Fruit fly (Drosophila melanogaster) whole organism, embryonic: Measurements from ENCODE around the gene CG34179.

Experiments
- Abd-B ChIP-seq: fragments of 200-800 bp; sonication (Bioruptor generic); optimal IDR thresholded peaks from 2 replicates; lab custom pipeline; 2018; ENCODE audit warnings: missing biosample characterization, mild to moderate bottlenecking, missing genetic modification characterization, moderate library complexity
- Bgb ChIP-seq: fragments of 200-800 bp; sonication (Bioruptor generic); IDR thresholded peaks from 2 replicates; pipeline ENCODE4 v1.3.6; 2022; ENCODE audit warnings: missing biosample characterization, missing genetic modification characterization; ENCODE audit not compliant: partially characterized antibody
- CG10147 ChIP-seq: fragments of 200-800 bp; sonication (Bioruptor generic); optimal IDR thresholded peaks from 2 replicates; lab custom pipeline; 2019; ENCODE audit warnings: missing biosample characterization, mild to moderate bottlenecking, missing genetic modification characterization, moderate library complexity
- CG10565 ChIP-seq: fragments of 200-800 bp; sonication (Bioruptor generic); optimal IDR thresholded peaks from 3 replicates; lab custom pipeline; 2016; ENCODE audit warnings: missing biosample characterization, mild to moderate bottlenecking, missing genetic modification characterization
- CG13287 ChIP-seq: fragments of 200-800 bp; sonication (Bioruptor generic); IDR thresholded peaks from 2 replicates; pipeline ENCODE4 v1.3.6; 2022; ENCODE audit warnings: missing biosample characterization, missing genetic modification characterization; ENCODE audit not compliant: partially characterized antibody
- CG16779 ChIP-seq: fragments of 200-800 bp; sonication (Bioruptor generic); IDR thresholded peaks from 2 replicates; pipeline ENCODE4 v1.3.6; 2022; ENCODE audit warnings: missing biosample characterization, missing genetic modification characterization
- CG16813 ChIP-seq: fragments of 200-800 bp; sonication (Bioruptor generic); IDR thresholded peaks from 3 replicates; pipeline ENCODE4 v1.3.6; 2022; ENCODE audit warnings: missing biosample characterization, missing genetic modification characterization; ENCODE audit not compliant: partially characterized antibody
- CG30403 ChIP-seq: fragments of 200-800 bp; sonication (Bioruptor generic); optimal IDR thresholded peaks from 3 replicates; lab custom pipeline; 2016; ENCODE audit warnings: missing biosample characterization, missing genetic modification characterization
- CG31365 ChIP-seq: fragments of 200-800 bp; sonication (Bioruptor generic); optimal IDR thresholded peaks from 2 replicates; lab custom pipeline; 2018; ENCODE audit warnings: missing biosample characterization, mild to moderate bottlenecking, missing genetic modification characterization
- CG31388 ChIP-seq: fragments of 200-800 bp; sonication (Bioruptor generic); optimal IDR thresholded peaks from 2 replicates; lab custom pipeline; 2016; ENCODE audit warnings: missing biosample characterization, missing genetic modification characterization
- CG33557 ChIP-seq: fragments of 200-800 bp; sonication (Bioruptor generic); optimal IDR thresholded peaks from 2 replicates; lab custom pipeline; 2019; ENCODE audit warnings: missing biosample characterization, mild to moderate bottlenecking, missing genetic modification characterization, moderate library complexity
- CG42726 ChIP-seq: fragments of 200-800 bp; sonication (Bioruptor generic); IDR thresholded peaks from 2 replicates; pipeline ENCODE4 v1.3.6; 2022; ENCODE audit warnings: missing biosample characterization, missing genetic modification characterization; ENCODE audit not compliant: partially characterized antibody
- CG4617 ChIP-seq: fragments of 200-800 bp; sonication (Bioruptor generic); optimal IDR thresholded peaks from 3 replicates; lab custom pipeline; 2016; ENCODE audit warnings: missing biosample characterization, missing genetic modification characterization, borderline replicate concordance
- CG4707 ChIP-seq: fragments of 200-800 bp; sonication (Bioruptor generic); optimal IDR thresholded peaks from 2 replicates; lab custom pipeline; 2018; ENCODE audit warnings: missing biosample characterization, mild to moderate bottlenecking, missing genetic modification characterization, moderate library complexity
- CG4730 ChIP-seq: fragments of 200-800 bp; sonication (Bioruptor generic); IDR thresholded peaks from 2 replicates; pipeline ENCODE4 v1.3.6; 2022; ENCODE audit warnings: missing biosample characterization, missing genetic modification characterization
- CG6791 ChIP-seq: fragments of 200-800 bp; sonication (Bioruptor generic); IDR thresholded peaks from 3 replicates; pipeline ENCODE4 v1.3.6; 2022; ENCODE audit warnings: missing biosample characterization, missing genetic modification characterization; ENCODE audit not compliant: partially characterized antibody
- CG7786 ChIP-seq: fragments of 200-800 bp; sonication (Bioruptor generic); optimal IDR thresholded peaks from 2 replicates; lab custom pipeline; 2016; ENCODE audit warnings: missing biosample characterization, missing genetic modification characterization
- CG7928 ChIP-seq: fragments of 200-800 bp; sonication (Bioruptor generic); optimal IDR thresholded peaks from 2 replicates; lab custom pipeline; 2017; ENCODE audit warnings: missing biosample characterization, mild to moderate bottlenecking, missing genetic modification characterization
- CG7987 ChIP-seq: fragments of 200-800 bp; sonication (Bioruptor generic); optimal IDR thresholded peaks from 2 replicates; lab custom pipeline; 2018; ENCODE audit warnings: missing biosample characterization, mild to moderate bottlenecking, missing genetic modification characterization, moderate library complexity
- CG9437 ChIP-seq: fragments of 200-800 bp; sonication (Bioruptor generic); optimal IDR thresholded peaks from 2 replicates; lab custom pipeline; 2018; ENCODE audit warnings: missing biosample characterization, mild to moderate bottlenecking, missing genetic modification characterization
- CTCF ChIP-seq: fragments of 200-800 bp; sonication (Bioruptor generic); optimal IDR thresholded peaks from 2 replicates; lab custom pipeline; 2017; ENCODE audit warnings: missing biosample characterization, mild to moderate bottlenecking, missing genetic modification characterization, moderate library complexity
- Dad ChIP-seq: fragments of 200-800 bp; sonication (Bioruptor generic); optimal IDR thresholded peaks from 3 replicates; lab custom pipeline; 2016; ENCODE audit warnings: missing biosample characterization, missing genetic modification characterization
- Dfd ChIP-seq, 2 experiments: fragments of >200 bp; optimal IDR thresholded peaks; 2 replicates each; lab custom pipeline; 2017; ENCODE audit warnings: missing biosample characterization in 2 of 2, missing genetic modification characterization in 2 of 2
- Eip74EF ChIP-seq, 2 experiments: fragments of 200-800 bp in 1 of 2; fragments of >200 bp in 1 of 2; sonication (Bioruptor generic) in 1 of 2; optimal IDR thresholded peaks; 2 replicates each; lab custom pipeline; 2017 to 2019; ENCODE audit warnings: missing biosample characterization in 2 of 2, missing genetic modification characterization in 2 of 2, mild to moderate bottlenecking in 1 of 2, moderate library complexity in 1 of 2
- Myb ChIP-seq: fragments of 200-800 bp; sonication (Bioruptor generic); optimal IDR thresholded peaks from 2 replicates; lab custom pipeline; 2016; ENCODE audit warnings: missing biosample characterization, missing genetic modification characterization
- Nf-YB ChIP-seq: fragments of 200-800 bp; sonication (Bioruptor generic); optimal IDR thresholded peaks from 3 replicates; lab custom pipeline; 2019; ENCODE audit warnings: missing biosample characterization, mild to moderate bottlenecking, missing genetic modification characterization, moderate library complexity
- Nf-YC ChIP-seq: fragments of 200-800 bp; optimal IDR thresholded peaks from 3 replicates; lab custom pipeline; 2019; ENCODE audit warnings: missing biosample characterization, mild to moderate bottlenecking, missing genetic modification characterization, moderate library complexity
- Sox100B ChIP-seq: fragments of 200-800 bp; sonication (Bioruptor generic); optimal IDR thresholded peaks from 3 replicates; lab custom pipeline; 2018; ENCODE audit warnings: missing biosample characterization, mild to moderate bottlenecking, missing genetic modification characterization
- Tbp ChIP-seq: fragments of >200 bp; optimal IDR thresholded peaks from 2 replicates; lab custom pipeline; 2018; ENCODE audit warnings: missing biosample characterization, missing genetic modification characterization
- Xbp1 ChIP-seq: fragments of 200-800 bp; sonication (Bioruptor generic); optimal IDR thresholded peaks from 3 replicates; lab custom pipeline; 2016; ENCODE audit warnings: missing biosample characterization, mild to moderate bottlenecking, missing genetic modification characterization
- amos ChIP-seq: fragments of 200-800 bp; sonication (Bioruptor generic); IDR thresholded peaks from 2 replicates; pipeline ENCODE4 v1.3.6; 2022; ENCODE audit warnings: missing biosample characterization, missing genetic modification characterization; ENCODE audit not compliant: partially characterized antibody
- bbx ChIP-seq: fragments of 200-800 bp; sonication (Bioruptor generic); IDR thresholded peaks from 2 replicates; pipeline ENCODE4 v1.3.6; 2022; ENCODE audit warnings: missing biosample characterization, missing genetic modification characterization; ENCODE audit not compliant: partially characterized antibody
- bigmax ChIP-seq: fragments of 200-800 bp; sonication (Bioruptor generic); optimal IDR thresholded peaks from 2 replicates; lab custom pipeline; 2018; ENCODE audit warnings: missing biosample characterization, mild to moderate bottlenecking, missing genetic modification characterization
- cg ChIP-seq: fragments of 200-800 bp; sonication (Bioruptor generic); optimal IDR thresholded peaks from 3 replicates; lab custom pipeline; 2019; ENCODE audit warnings: missing biosample characterization, mild to moderate bottlenecking, missing genetic modification characterization, moderate library complexity
- gfzf ChIP-seq: fragments of 200-800 bp; sonication (Bioruptor generic); optimal IDR thresholded peaks from 2 replicates; lab custom pipeline; 2016; ENCODE audit warnings: missing biosample characterization, mild to moderate bottlenecking, missing genetic modification characterization, moderate library complexity
- gsb-n ChIP-seq: fragments of 200-800 bp; sonication (Bioruptor generic); optimal IDR thresholded peaks from 3 replicates; lab custom pipeline; 2018; ENCODE audit warnings: missing biosample characterization, mild to moderate bottlenecking, missing genetic modification characterization
- hbn ChIP-seq: fragments of 200-800 bp; sonication (Bioruptor generic); IDR thresholded peaks from 2 replicates; pipeline ENCODE4 v1.3.6; 2022; ENCODE audit warnings: missing biosample characterization, missing genetic modification characterization; ENCODE audit not compliant: partially characterized antibody
- knrl ChIP-seq: fragments of 200-800 bp; sonication (Bioruptor generic); IDR thresholded peaks from 3 replicates; pipeline ENCODE4 v1.3.6; 2022; ENCODE audit warnings: missing biosample characterization, missing genetic modification characterization; ENCODE audit not compliant: partially characterized antibody
- mam ChIP-seq: fragments of 200-800 bp; sonication (Bioruptor generic); optimal IDR thresholded peaks from 3 replicates; lab custom pipeline; 2016; ENCODE audit warnings: missing biosample characterization, missing genetic modification characterization
- mld ChIP-seq: fragments of 200-800 bp; sonication (Bioruptor generic); IDR thresholded peaks from 3 replicates; pipeline ENCODE4 v1.3.6; 2022; ENCODE audit warnings: missing biosample characterization, missing genetic modification characterization; ENCODE audit not compliant: partially characterized antibody
- nerfin-1 ChIP-seq: fragments of 200-800 bp; sonication (Bioruptor generic); optimal IDR thresholded peaks from 3 replicates; lab custom pipeline; 2019; ENCODE audit warnings: missing biosample characterization, mild to moderate bottlenecking, missing genetic modification characterization, moderate library complexity
- otp ChIP-seq: fragments of 200-800 bp; sonication (Bioruptor generic); IDR thresholded peaks from 3 replicates; pipeline ENCODE4, ENCODE4 v1.3.6; 2022; ENCODE audit warnings: missing biosample characterization, missing genetic modification characterization
- pfk ChIP-seq: fragments of 200-800 bp; sonication (Bioruptor generic); optimal IDR thresholded peaks from 2 replicates; lab custom pipeline; 2018; ENCODE audit warnings: missing biosample characterization, mild to moderate bottlenecking, missing genetic modification characterization, moderate library complexity
- pnt ChIP-seq: fragments of 200-800 bp; sonication (Bioruptor generic); optimal IDR thresholded peaks from 3 replicates; lab custom pipeline; 2016; ENCODE audit warnings: missing biosample characterization, missing genetic modification characterization
- seq ChIP-seq: fragments of 200-800 bp; sonication (Bioruptor generic); IDR thresholded peaks from 2 replicates; pipeline ENCODE4 v1.3.6; 2022; ENCODE audit warnings: missing biosample characterization, missing genetic modification characterization
- stwl ChIP-seq: fragments of 200-800 bp; sonication (Bioruptor generic); optimal IDR thresholded peaks from 3 replicates; lab custom pipeline; 2018; ENCODE audit warnings: missing biosample characterization, mild to moderate bottlenecking, missing genetic modification characterization, moderate library complexity
- sug ChIP-seq: fragments of 200-800 bp; optimal IDR thresholded peaks from 2 replicates; lab custom pipeline; 2019; ENCODE audit warnings: missing biosample characterization, mild to moderate bottlenecking, missing genetic modification characterization, moderate library complexity
- tna ChIP-seq: fragments of 200-800 bp; sonication (Bioruptor generic); IDR thresholded peaks from 2 replicates; pipeline ENCODE4 v1.3.6; 2022; ENCODE audit warnings: missing biosample characterization, missing genetic modification characterization; ENCODE audit not compliant: partially characterized antibody
- vnd ChIP-seq: fragments of 200-800 bp; sonication (Bioruptor generic); IDR thresholded peaks from 3 replicates; pipeline ENCODE4 v1.3.6; 2022; ENCODE audit warnings: missing biosample characterization, missing genetic modification characterization; ENCODE audit not compliant: partially characterized antibody
- zen ChIP-seq: fragments of 200-800 bp; sonication (Bioruptor generic); optimal IDR thresholded peaks from 3 replicates; lab custom pipeline; 2018; ENCODE audit warnings: missing biosample characterization, mild to moderate bottlenecking, missing genetic modification characterization, moderate library complexity

Gene CG34179

DNA sequence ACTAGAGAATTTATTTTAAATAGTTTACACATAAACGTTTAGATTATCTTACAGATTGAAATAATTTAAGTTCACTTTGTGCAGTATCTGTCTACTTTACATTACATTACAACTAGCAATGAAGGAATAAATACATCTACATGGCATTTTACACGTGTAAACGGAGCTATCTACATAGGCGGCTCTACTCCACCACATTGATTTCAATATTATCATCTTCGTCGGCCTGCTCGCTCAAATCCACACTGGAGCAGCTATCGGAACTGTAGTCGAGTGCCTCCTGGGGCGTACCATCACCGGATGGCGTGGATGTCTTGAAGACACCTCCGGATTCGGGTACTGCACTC is 35.5 kb downstream of the CG34179 start (continued):
- TF ChIP-seq Bgb (GFP tag; lab: Robert Waterston, UW) (peak; percentile 65), CG16779 (GFP tag; lab: Robert Waterston, UW) (no peak), hbn (GFP tag; lab: Robert Waterston, UW) (no peak), Abd-B (GFP tag; lab: Kevin White, UChicago) (no peak), CG33557 (GFP tag; lab: Kevin White, UChicago) (no peak), CG31388 (no peak), sug (no peak), Myb (GFP tag; lab: Kevin White, UChicago) (no peak), knrl (GFP tag; lab: Robert Waterston, UW) (peak; percentile 47; the same call in 2 of the 3 replicates), pnt (GFP tag; lab: Kevin White, UChicago) (no peak), cg (GFP tag; lab: Kevin White, UChicago) (no peak), Dad (no peak), CG31365 (no peak), CG4707 (GFP tag; lab: Kevin White, UChicago) (no peak), CG4730 (no peak), bigmax (GFP tag; lab: Kevin White, UChicago) (no peak), tna (GFP tag; lab: Robert Waterston, UW) (no peak), gsb-n (tag; lab: Kevin White, UChicago) (no peak), mld (GFP tag; lab: Robert Waterston, UW) (no peak), amos (GFP tag; lab: Robert Waterston, UW) (peak; percentile 64), gfzf (GFP tag; lab: Kevin White, UChicago) (no peak), CG4617 (GFP tag; lab: Kevin White, UChicago) (no peak), CG42726 (GFP tag; lab: Robert Waterston, UW) (no peak), pfk (GFP tag; lab: Kevin White, UChicago) (no peak), CG7987 (GFP tag; lab: Kevin White, UChicago) (no peak), bbx (GFP tag; lab: Robert Waterston, UW) (peak; percentile 65), seq (GFP tag; lab: Robert Waterston, UW) (no peak), CG13287 (GFP tag; lab: Robert Waterston, UW) (no peak), Xbp1 (GFP tag; lab: Kevin White, UChicago) (no peak), CG7928 (GFP tag; lab: Kevin White, UChicago) (no peak), CG10565 (GFP tag; lab: Kevin White, UChicago) (no peak), CG30403 (GFP tag; lab: Kevin White, UChicago) (no peak), CG10147 (no peak), stwl (tag; lab: Kevin White, UChicago) (no peak), Tbp (GFP tag; lab: Kevin White, UChicago) (no peak), CG6791 (peak; percentile 51; the same call in 1 of the 3 replicates), CG16813 (GFP tag; lab: Robert Waterston, UW) (peak; percentile 64), zen (tag; lab: Kevin White, UChicago) (no peak), Nf-YC (tag; lab: Kevin White, UChicago) (no peak), Eip74EF (GFP tag; optimal IDR thresholded peaks at IDR 0.05; lab: Kevin White, UChicago) (no peak), mam (GFP tag; lab: Kevin White, UChicago) (no peak), CG7786 (GFP tag; lab: Kevin White, UChicago) (no peak), CTCF (GFP tag; lab: Kevin White, UChicago) (peak; percentile 65), Nf-YB (GFP tag; lab: Kevin White, UChicago) (no peak), otp (GFP tag; lab: Robert Waterston, UW) (no peak), vnd (GFP tag; lab: Robert Waterston, UW) (peak; percentile 33; the same call in 1 of the 3 replicates), CG9437 (no peak), Dfd (GFP tag; optimal IDR thresholded peaks at IDR 0.05; lab: Kevin White, UChicago) (no peak), Sox100B (GFP tag; lab: Kevin White, UChicago) (no peak), nerfin-1 (tag; lab: Kevin White, UChicago) (no peak)
